Worm (Caenorhabditis elegans) whole organism, L4 larva: ENCODE results near the gene C53C11.4.
A peak's percentile ranks its signal among the peaks of the same experiment; 100 is the strongest.

Experiments
- F10B5.3 ChIP-seq: sonication (generic microtip); optimal IDR thresholded peaks from 2 replicates; lab custom pipeline; 2016; ENCODE audit warnings: mild to moderate bottlenecking, missing genetic modification characterization, missing compliant biosample characterization
- F37D6.2 ChIP-seq: sonication (generic microtip); optimal IDR thresholded peaks from 2 replicates; lab custom pipeline; 2016; ENCODE audit warnings: mild to moderate bottlenecking, missing genetic modification characterization, missing compliant biosample characterization
- F49E8.2 ChIP-seq: sonication (generic microtip); optimal IDR thresholded peaks from 2 replicates; lab custom pipeline; 2016; ENCODE audit warnings: missing compliant biosample characterization, mild to moderate bottlenecking, missing genetic modification characterization, borderline replicate concordance
- T20F7.1 ChIP-seq: fragments of 200-800 bp; sonication (Bioruptor generic); optimal IDR thresholded peaks from 2 replicates; lab custom pipeline; 2018; ENCODE audit warnings: mild to moderate bottlenecking, missing genetic modification characterization, missing compliant biosample characterization
- T26A8.4 ChIP-seq: fragments of 200-800 bp; sonication (Bioruptor generic); IDR thresholded peaks from 2 replicates; pipeline ENCODE4 v1.3.6; 2022; ENCODE audit warnings: missing genetic modification characterization, missing compliant biosample characterization
- Y48G9A.11 ChIP-seq: fragments of 200-800 bp; sonication (Bioruptor generic); IDR thresholded peaks from 2 replicates; pipeline ENCODE4 v1.3.6; 2022; ENCODE audit warnings: missing genetic modification reagents, missing genetic modification characterization, missing compliant biosample characterization
- ZK337.2 ChIP-seq: fragments of 200-800 bp; sonication (Bioruptor generic); IDR thresholded peaks from 2 replicates; pipeline ENCODE4 v1.3.6; 2022; ENCODE audit warnings: missing genetic modification reagents, missing genetic modification characterization, missing compliant biosample characterization
- aha-1 ChIP-seq: fragments of 150-350 bp; peaks from one replicate; lab custom pipeline; 2014; ENCODE audit warnings: missing biosample characterization, missing genetic modification characterization
- ama-1 ChIP-seq: fragments of 150-350 bp; optimal IDR thresholded peaks from 2 replicates; lab custom pipeline; 2014; ENCODE audit warnings: inconsistent platforms, mixed read lengths
- ceh-28 ChIP-seq: fragments of 150-350 bp; optimal IDR thresholded peaks from 2 replicates; lab custom pipeline; 2014; ENCODE audit warnings: missing biosample characterization, missing genetic modification reagents, missing genetic modification characterization
- ceh-44 ChIP-seq: fragments of 200-800 bp; sonication (Bioruptor generic); IDR thresholded peaks from 2 replicates; pipeline ENCODE4 v1.3.6; 2022; ENCODE audit warnings: missing genetic modification reagents, missing genetic modification characterization, missing compliant biosample characterization
- ceh-62 ChIP-seq: sonication (generic microtip); optimal IDR thresholded peaks from 2 replicates; lab custom pipeline; 2017; ENCODE audit warnings: missing biosample characterization, missing genetic modification characterization
- ces-1 ChIP-seq: fragments of 150-350 bp; sonication (generic microtip); optimal IDR thresholded peaks from 4 replicates; lab custom pipeline; 2014; ENCODE audit warnings: missing biosample characterization, missing genetic modification reagents, missing genetic modification characterization
- ctbp-1 ChIP-seq: fragments of 200-800 bp; sonication (Bioruptor generic); IDR thresholded peaks from 2 replicates; pipeline ENCODE4 v1.3.6; 2022; ENCODE audit warnings: missing genetic modification reagents, missing genetic modification characterization, missing compliant biosample characterization
- daf-16 ChIP-seq, 3 experiments: sonication (generic microtip); optimal IDR thresholded peaks; 2 replicates each; lab custom pipeline; 2016 to 2017; ENCODE audit warnings: missing genetic modification characterization in 3 of 3, missing genetic modification reagents in 3 of 3, mild to moderate bottlenecking in 2 of 3, missing compliant biosample characterization in 2 of 3, missing biosample characterization in 1 of 3, moderate library complexity in 1 of 3
- dve-1 ChIP-seq: sonication (generic microtip); optimal IDR thresholded peaks from 2 replicates; lab custom pipeline; 2017; ENCODE audit warnings: antibody characterized with exemption, mild to moderate bottlenecking, missing genetic modification characterization, missing compliant biosample characterization; ENCODE audit not compliant: insufficient read depth
- egl-27 ChIP-seq: sonication (generic microtip); optimal IDR thresholded peaks from 3 replicates; lab custom pipeline; 2017; ENCODE audit warnings: missing biosample characterization, missing genetic modification reagents, missing genetic modification characterization
- gei-8 ChIP-seq: fragments of 200-800 bp; sonication (Bioruptor generic); optimal IDR thresholded peaks from 2 replicates; lab custom pipeline; 2018; ENCODE audit warnings: mild to moderate bottlenecking, missing genetic modification characterization, missing compliant biosample characterization
- hlh-11 ChIP-seq: fragments of 200-800 bp; sonication (Bioruptor generic); optimal IDR thresholded peaks from 2 replicates; lab custom pipeline; 2018; ENCODE audit warnings: mild to moderate bottlenecking, missing genetic modification characterization, missing compliant biosample characterization
- lin-1 ChIP-seq: fragments of 200-800 bp; sonication (Bioruptor generic); IDR thresholded peaks from 2 replicates; pipeline ENCODE4 v1.3.6; 2022; ENCODE audit warnings: missing genetic modification reagents, missing genetic modification characterization, missing compliant biosample characterization
- lin-13 ChIP-seq: fragments of 150-350 bp; optimal IDR thresholded peaks from 2 replicates; lab custom pipeline; 2014; ENCODE audit warnings: missing biosample characterization, missing genetic modification reagents, missing genetic modification characterization
- lin-15B ChIP-seq: fragments of 150-350 bp; sonication (generic microtip); optimal IDR thresholded peaks from 3 replicates; lab custom pipeline; 2014; ENCODE audit warnings: missing biosample characterization, missing genetic modification characterization
- lin-29 ChIP-seq: fragments of 200-800 bp; sonication (Bioruptor generic); IDR thresholded peaks from 2 replicates; pipeline ENCODE4 v1.3.6; 2022; ENCODE audit warnings: missing genetic modification reagents, missing genetic modification characterization, missing compliant biosample characterization
- madf-5 ChIP-seq, 2 experiments: fragments of 200-800 bp; sonication (Bioruptor generic); IDR thresholded peaks; 2 replicates each; pipeline ENCODE4 v1.3.6; 2022; ENCODE audit warnings: missing compliant biosample characterization in 2 of 2, missing genetic modification characterization in 2 of 2
- mdt-29 ChIP-seq: fragments of 200-800 bp; sonication (Bioruptor generic); IDR thresholded peaks from 2 replicates; pipeline ENCODE4 v1.3.6; 2022; ENCODE audit warnings: missing genetic modification reagents, missing genetic modification characterization, missing compliant biosample characterization
- mxl-2 ChIP-seq: fragments of 200-800 bp; sonication (Bioruptor generic); conservative IDR thresholded peaks from 2 replicates; pipeline ENCODE4 v1.3.6; 2022; ENCODE audit warnings: missing genetic modification reagents, missing genetic modification characterization, missing compliant biosample characterization
- mxl-3 ChIP-seq: fragments of 200-800 bp; sonication (Bioruptor generic); optimal IDR thresholded peaks from 2 replicates; lab custom pipeline; 2018; ENCODE audit warnings: mild to moderate bottlenecking, missing genetic modification characterization, missing compliant biosample characterization
- nhr-28 ChIP-seq: fragments of 150-350 bp; optimal IDR thresholded peaks from 2 replicates; lab custom pipeline; 2014; ENCODE audit warnings: missing biosample characterization, missing genetic modification characterization
- nhr-41 ChIP-seq: fragments of 200-800 bp; sonication (Bioruptor generic); IDR thresholded peaks from 2 replicates; pipeline ENCODE4 v1.3.6; 2022; ENCODE audit warnings: missing genetic modification reagents, missing genetic modification characterization, missing compliant biosample characterization
- nhr-48 ChIP-seq: sonication (generic microtip); optimal IDR thresholded peaks from 2 replicates; lab custom pipeline; 2016; ENCODE audit warnings: mild to moderate bottlenecking, missing genetic modification characterization, missing compliant biosample characterization
- nhr-76 ChIP-seq: fragments of 150-350 bp; optimal IDR thresholded peaks from 2 replicates; lab custom pipeline; 2014; ENCODE audit warnings: missing biosample characterization, missing genetic modification characterization
- nhr-77 ChIP-seq: fragments of 150-350 bp; optimal IDR thresholded peaks from 2 replicates; lab custom pipeline; 2014; ENCODE audit warnings: missing biosample characterization, missing genetic modification characterization
- php-3 ChIP-seq: fragments of 200-800 bp; sonication (Bioruptor generic); IDR thresholded peaks from 2 replicates; pipeline ENCODE4 v1.3.6; 2022; ENCODE audit warnings: missing genetic modification reagents, missing genetic modification characterization, missing compliant biosample characterization
- pqm-1 ChIP-seq: sonication (generic microtip); optimal IDR thresholded peaks from 2 replicates; lab custom pipeline; 2017; ENCODE audit warnings: missing biosample characterization, missing genetic modification characterization
- rbr-2 ChIP-seq: sonication (generic microtip); optimal IDR thresholded peaks from 2 replicates; lab custom pipeline; 2016; ENCODE audit warnings: missing genotype, missing genetic modification characterization, missing compliant biosample characterization
- sdz-12 ChIP-seq: fragments of 200-800 bp; sonication (Bioruptor generic); optimal IDR thresholded peaks from 2 replicates; lab custom pipeline; 2018; ENCODE audit warnings: mild to moderate bottlenecking, missing genetic modification characterization, missing compliant biosample characterization
- set-16 ChIP-seq: fragments of 200-800 bp; sonication (Bioruptor generic); IDR thresholded peaks from 2 replicates; pipeline ENCODE4 v1.3.6; 2022; ENCODE audit warnings: missing genetic modification reagents, missing genetic modification characterization, missing compliant biosample characterization
- skn-1 ChIP-seq: fragments of 150-350 bp; optimal IDR thresholded peaks from 2 replicates; lab custom pipeline; 2014; ENCODE audit warnings: missing biosample characterization, missing genetic modification characterization
- snpc-4 ChIP-seq: fragments of 150-350 bp; optimal IDR thresholded peaks from 2 replicates; lab custom pipeline; 2014; ENCODE audit warnings: missing biosample characterization, missing genetic modification characterization
- unc-62 ChIP-seq, 3 experiments: fragments of 150-350 bp in 1 of 3; sonication (generic microtip); optimal IDR thresholded peaks in 2 of 3; peaks in 1 of 3; 1 replicate in 1 of 3; 2 replicates in 2 of 3; lab custom pipeline; 2014 to 2017; ENCODE audit warnings: missing biosample characterization in 3 of 3, missing genetic modification characterization in 3 of 3, missing genetic modification reagents in 3 of 3, missing genotype in 1 of 3
- zfp-2 ChIP-seq: sonication (generic microtip); optimal IDR thresholded peaks from 2 replicates; lab custom pipeline; 2016; ENCODE audit warnings: mild to moderate bottlenecking, missing genetic modification characterization, missing compliant biosample characterization
- zip-11 ChIP-seq: fragments of 200-800 bp; sonication (Bioruptor generic); IDR thresholded peaks from 2 replicates; pipeline ENCODE4 v1.3.6; 2022; ENCODE audit warnings: missing genetic modification characterization, missing compliant biosample characterization
- ztf-7 ChIP-seq: fragments of 150-350 bp; optimal IDR thresholded peaks from 2 replicates; lab custom pipeline; 2014; ENCODE audit warnings: missing biosample characterization, missing genetic modification characterization

C53C11.4 gene

ce11 chrX:17329075-17329474 is 18.4 kb downstream of the C53C11.4 start:
- TF ChIP-seq egl-27 (tag; lab: Kevin White, UChicago): no peak
- TF ChIP-seq T26A8.4 (GFP tag; lab: Robert Waterston, UW): no peak
- no peak for TF ChIP-seq lin-15B (tag; lab: Kevin White, UChicago)
- TF ChIP-seq pqm-1 (tag; lab: Kevin White, UChicago): peak; percentile 40
- no peak for TF ChIP-seq nhr-48
- TF ChIP-seq php-3 (GFP tag; lab: Robert Waterston, UW): no peak
- TF ChIP-seq T20F7.1 (GFP tag; lab: Kevin White, UChicago): no peak
- TF ChIP-seq mxl-3: peak; percentile 38
- TF ChIP-seq daf-16 (GFP tag; optimal IDR thresholded peaks at IDR 0.05; lab: Kevin White, UChicago): no peak
- peak; percentile 45 for TF ChIP-seq daf-16 (tag; optimal IDR thresholded peaks at IDR 0.05; lab: Kevin White, UChicago)
- peak; percentile 63 for TF ChIP-seq aha-1
- no peak for TF ChIP-seq lin-1 (GFP tag; lab: Robert Waterston, UW)
- TF ChIP-seq zfp-2 (tag; lab: Kevin White, UChicago): no peak
- peak; percentile 29 for TF ChIP-seq hlh-11 (tag; lab: Kevin White, UChicago)
- TF ChIP-seq zip-11 (GFP tag; lab: Robert Waterston, UW): no peak
- TF ChIP-seq, all 104 proteins: peak for 5

ce11 chrX:17330574-17330973 is 19.9 kb downstream of the C53C11.4 start:
- TF ChIP-seq dve-1 (tag; lab: Kevin White, UChicago) (peak; percentile 1), unc-62 (GFP tag; optimal IDR thresholded peaks at IDR 0.05 in 1 of 2; lab: Kevin White, UChicago) (peak in 1 of 2 experiments; percentile 38), unc-62 (tag; optimal IDR thresholded peaks at IDR 0.05; lab: Kevin White, UChicago) (no peak), daf-16 (GFP tag; optimal IDR thresholded peaks at IDR 0.05; lab: Kevin White, UChicago) (no peak), daf-16 (tag; optimal IDR thresholded peaks at IDR 0.05; lab: Kevin White, UChicago) (peak; percentile 54), ces-1 (GFP tag; lab: Kevin White, UChicago) (no peak)

- TF ChIP-seq gei-8 (GFP tag; lab: Kevin White, UChicago): no peak
- TF ChIP-seq set-16 (GFP tag; lab: Robert Waterston, UW): no peak
- no peak for TF ChIP-seq skn-1 (tag; lab: Kevin White, UChicago)
- no peak for TF ChIP-seq nhr-41
- TF ChIP-seq ctbp-1 (GFP tag; lab: Robert Waterston, UW): no peak
- no peak for TF ChIP-seq rbr-2 (tag; lab: Kevin White, UChicago)
- TF ChIP-seq Y48G9A.11 (GFP tag; lab: Robert Waterston, UW): no peak
- TF ChIP-seq dve-1 (tag; lab: Kevin White, UChicago): no peak
- TF ChIP-seq mxl-2 (GFP tag; lab: Robert Waterston, UW): no peak
- TF ChIP-seq ama-1 (lab: Kevin White, UChicago): no peak
- TF ChIP-seq snpc-4 (tag; lab: Kevin White, UChicago): no peak
- TF ChIP-seq ceh-28 (tag; lab: Kevin White, UChicago): no peak
- no peak for TF ChIP-seq ztf-7 (tag; lab: Kevin White, UChicago)
- TF ChIP-seq madf-5 (GFP tag; IDR thresholded peaks at IDR 0.05; lab: Robert Waterston, UW): no peak
Observed at ce11 chrX:17333752-17334151, 23.0 kb downstream of the C53C11.4 start, which contains the start of gene C53C11.5. TSS of gene C53C11.5 (plus strand) at chrX:17334052.

ce11 chrX:17336354-17336753 is 25.6 kb downstream of the C53C11.4 start, which contains the start of gene C53C11.2:
TSS of gene C53C11.2 (plus strand) at chrX:17336637.
- no peak for TF ChIP-seq lin-13 (GFP tag; lab: Kevin White, UChicago)
- TF ChIP-seq F49E8.2: no peak
- TF ChIP-seq ctbp-1 (GFP tag; lab: Robert Waterston, UW): no peak
- no peak for TF ChIP-seq nhr-76 (tag; lab: Kevin White, UChicago)
- TF ChIP-seq ztf-7 (tag; lab: Kevin White, UChicago): no peak
- no peak for TF ChIP-seq set-16 (GFP tag; lab: Robert Waterston, UW)
- peak; percentile 23 for TF ChIP-seq dve-1 (tag; lab: Kevin White, UChicago)
- peak; percentile 69 for TF ChIP-seq pqm-1 (tag; lab: Kevin White, UChicago)
- TF ChIP-seq mdt-29 (GFP tag; lab: Robert Waterston, UW): no peak
- no peak for TF ChIP-seq lin-29 (GFP tag; lab: Robert Waterston, UW)
- no peak for TF ChIP-seq F10B5.3 (tag; lab: Kevin White, UChicago)
- no peak for TF ChIP-seq ceh-62
- TF ChIP-seq nhr-77 (tag; lab: Kevin White, UChicago): no peak
- no peak for TF ChIP-seq ZK337.2 (GFP tag; lab: Robert Waterston, UW)
- TF ChIP-seq ceh-44: no peak
- no peak for TF ChIP-seq sdz-12 (GFP tag; lab: Kevin White, UChicago)
- no peak for TF ChIP-seq aha-1
- no peak for TF ChIP-seq F37D6.2 (tag; lab: Kevin White, UChicago)
- TF ChIP-seq nhr-28 (tag; lab: Kevin White, UChicago): peak; percentile 24
- TF ChIP-seq daf-16 (GFP tag; optimal IDR thresholded peaks at IDR 0.05; lab: Kevin White, UChicago): no peak
- peak; percentile 79 for TF ChIP-seq daf-16 (tag; optimal IDR thresholded peaks at IDR 0.05; lab: Kevin White, UChicago)
- TF ChIP-seq nhr-41: no peak
